Worm (Caenorhabditis elegans) whole organism, late embryonic: ENCODE data around the gene oac-30.

Source experiments
- K09A11.1 ChIP-seq: sonication (generic microtip); optimal IDR thresholded peaks from 2 replicates; lab custom pipeline; 2017; ENCODE audit warnings: antibody characterized with exemption, mild to moderate bottlenecking, missing genetic modification characterization, missing compliant biosample characterization; ENCODE audit not compliant: insufficient read depth
- ahr-1 ChIP-seq: sonication (generic microtip); optimal IDR thresholded peaks from 2 replicates; lab custom pipeline; 2016; ENCODE audit warnings: missing genetic modification characterization, missing compliant biosample characterization
- ama-1 ChIP-seq: fragments of 150-350 bp; optimal IDR thresholded peaks from 2 replicates; lab custom pipeline; 2014
- ceh-2 ChIP-seq: sonication (generic microtip); optimal IDR thresholded peaks from 2 replicates; lab custom pipeline; 2016; ENCODE audit warnings: missing genotype, missing genetic modification characterization, missing compliant biosample characterization
- ceh-30 ChIP-seq: fragments of 150-350 bp; optimal IDR thresholded peaks from 2 replicates; lab custom pipeline; 2014; ENCODE audit warnings: missing biosample characterization, missing genetic modification characterization
- ceh-34 ChIP-seq: sonication (generic microtip); optimal IDR thresholded peaks from 2 replicates; lab custom pipeline; 2016; ENCODE audit warnings: mild to moderate bottlenecking, missing genetic modification characterization, missing compliant biosample characterization
- ceh-48 ChIP-seq: sonication (generic microtip); optimal IDR thresholded peaks from 2 replicates; lab custom pipeline; 2016; ENCODE audit warnings: missing genetic modification characterization, inconsistent platforms, missing compliant biosample characterization
- ceh-6 ChIP-seq: fragments of 200-800 bp; sonication (Bioruptor generic); optimal IDR thresholded peaks from 2 replicates; lab custom pipeline; 2018; ENCODE audit warnings: mild to moderate bottlenecking, missing genetic modification characterization, missing compliant biosample characterization
- che-1 ChIP-seq: sonication (generic microtip); optimal IDR thresholded peaks from 2 replicates; lab custom pipeline; 2016; ENCODE audit warnings: mild to moderate bottlenecking, missing genetic modification characterization, missing compliant biosample characterization
- dve-1 ChIP-seq: sonication (generic microtip); optimal IDR thresholded peaks from 2 replicates; lab custom pipeline; 2017; ENCODE audit warnings: antibody characterized with exemption, mild to moderate bottlenecking, missing genetic modification characterization, missing compliant biosample characterization
- elt-4 ChIP-seq: sonication (generic microtip); optimal IDR thresholded peaks from 2 replicates; lab custom pipeline; 2016; ENCODE audit warnings: missing genetic modification characterization, missing compliant biosample characterization
- eyg-1 ChIP-seq: sonication (generic microtip); optimal IDR thresholded peaks from 2 replicates; lab custom pipeline; 2016; ENCODE audit warnings: missing genotype, missing genetic modification characterization, missing compliant biosample characterization
- fkh-10 ChIP-seq: fragments of 150-350 bp; optimal IDR thresholded peaks from 2 replicates; lab custom pipeline; 2014; ENCODE audit warnings: missing biosample characterization, missing genetic modification reagents, missing genetic modification characterization
- hlh-13 ChIP-seq: fragments of 200-800 bp; sonication (Bioruptor generic); optimal IDR thresholded peaks from 2 replicates; lab custom pipeline; 2018; ENCODE audit warnings: mild to moderate bottlenecking, missing genetic modification characterization, missing compliant biosample characterization
- hlh-30 ChIP-seq: sonication (generic microtip); optimal IDR thresholded peaks from 2 replicates; lab custom pipeline; 2017; ENCODE audit warnings: antibody characterized with exemption, missing genetic modification characterization, missing compliant biosample characterization; ENCODE audit not compliant: insufficient read depth
- hlh-6 ChIP-seq: sonication (generic microtip); optimal IDR thresholded peaks from 2 replicates; lab custom pipeline; 2016; ENCODE audit warnings: missing genotype, missing genetic modification characterization, missing compliant biosample characterization
- lim-6 ChIP-seq: sonication (generic microtip); optimal IDR thresholded peaks from 2 replicates; lab custom pipeline; 2016; ENCODE audit warnings: missing genetic modification characterization, missing compliant biosample characterization
- lin-11 ChIP-seq: fragments of 200-800 bp; sonication (Bioruptor generic); optimal IDR thresholded peaks from 2 replicates; lab custom pipeline; 2018; ENCODE audit warnings: mild to moderate bottlenecking, missing genetic modification characterization, missing compliant biosample characterization
- madf-2 ChIP-seq: sonication (generic microtip); optimal IDR thresholded peaks from 2 replicates; lab custom pipeline; 2017; ENCODE audit warnings: missing genetic modification characterization, missing compliant biosample characterization
- nfya-1 ChIP-seq: sonication (generic microtip); optimal IDR thresholded peaks from 2 replicates; lab custom pipeline; 2017; ENCODE audit warnings: missing genetic modification characterization, mild to moderate bottlenecking, missing compliant biosample characterization, antibody characterized with exemption, moderate library complexity
- npax-4 ChIP-seq: sonication (generic microtip); optimal IDR thresholded peaks from 2 replicates; lab custom pipeline; 2016; ENCODE audit warnings: missing genetic modification characterization, missing compliant biosample characterization
- pat-9 ChIP-seq: fragments of 200-800 bp; sonication (Bioruptor generic); optimal IDR thresholded peaks from 2 replicates; lab custom pipeline; 2018; ENCODE audit warnings: mild to moderate bottlenecking, missing genetic modification characterization, moderate library complexity, missing compliant biosample characterization
- pax-1 ChIP-seq: fragments of 150-350 bp; optimal IDR thresholded peaks from 2 replicates; lab custom pipeline; 2014; ENCODE audit warnings: missing biosample characterization, missing genetic modification characterization
- pha-4 ChIP-seq: fragments of 150-350 bp; optimal IDR thresholded peaks from 2 replicates; lab custom pipeline; 2018; ENCODE audit warnings: missing biosample characterization, missing genetic modification reagents, missing genetic modification characterization
- pqm-1 ChIP-seq: sonication (generic microtip); optimal IDR thresholded peaks from 2 replicates; lab custom pipeline; 2016; ENCODE audit warnings: missing genetic modification characterization, missing compliant biosample characterization
- pros-1 ChIP-seq: fragments of 150-350 bp; optimal IDR thresholded peaks from 2 replicates; lab custom pipeline; 2014; ENCODE audit warnings: missing biosample characterization, missing genetic modification reagents, missing genetic modification characterization
- rnt-1 ChIP-seq: sonication (generic microtip); optimal IDR thresholded peaks from 2 replicates; lab custom pipeline; 2016; ENCODE audit warnings: missing genetic modification characterization, missing compliant biosample characterization
- sdc-2 ChIP-seq: sonication (generic microtip); optimal IDR thresholded peaks from 2 replicates; lab custom pipeline; 2016; ENCODE audit warnings: missing genotype, missing genetic modification characterization, missing compliant biosample characterization
- sox-4 ChIP-seq: sonication (generic microtip); optimal IDR thresholded peaks from 2 replicates; lab custom pipeline; 2017; ENCODE audit warnings: mild to moderate bottlenecking, missing genetic modification characterization, inconsistent platforms, missing compliant biosample characterization
- tbx-2 ChIP-seq: sonication (generic microtip); optimal IDR thresholded peaks from 2 replicates; lab custom pipeline; 2016; ENCODE audit warnings: missing genetic modification characterization, missing compliant biosample characterization
- unc-55 ChIP-seq: sonication (generic microtip); optimal IDR thresholded peaks from 2 replicates; lab custom pipeline; 2017; ENCODE audit warnings: missing biosample characterization, missing genetic modification reagents, missing genetic modification characterization
- unc-86 ChIP-seq: sonication (generic microtip); optimal IDR thresholded peaks from 2 replicates; lab custom pipeline; 2016; ENCODE audit warnings: missing genetic modification characterization, missing compliant biosample characterization
- zip-5 ChIP-seq: sonication (generic microtip); optimal IDR thresholded peaks from 2 replicates; lab custom pipeline; 2016; ENCODE audit warnings: missing genetic modification characterization, missing compliant biosample characterization

oac-30 gene

ce11 chrII:1236479-1236878 is 30.2 kb downstream of the oac-30 start:
- peak; percentile 36 for TF ChIP-seq nfya-1
- TF ChIP-seq ahr-1, result no peak

ce11 chrII:1236003-1236402 is 30.7 kb downstream of the oac-30 start:
- TF ChIP-seq fkh-10 (GFP tag; lab: Kevin White, UChicago) (no peak), sdc-2 (tag; lab: Kevin White, UChicago) (no peak), rnt-1 (tag; lab: Kevin White, UChicago) (no peak), unc-55 (GFP tag; lab: Kevin White, UChicago) (no peak), npax-4 (no peak)

- TF ChIP-seq pax-1 (tag; lab: Kevin White, UChicago), result no peak
- peak; percentile 22 for TF ChIP-seq ama-1 (lab: Kevin White, UChicago)
Measured at ce11 chrII:1234971-1235370, 31.7 kb downstream of the oac-30 start.

- TF ChIP-seq fkh-10 (GFP tag; lab: Kevin White, UChicago) (no peak), K09A11.1 (no peak), hlh-6 (tag; lab: Kevin White, UChicago) (no peak), rnt-1 (tag; lab: Kevin White, UChicago) (no peak), pha-4 (tag; lab: Kevin White, UChicago) (no peak), tbx-2 (tag; lab: Kevin White, UChicago) (no peak), dve-1 (no peak), ceh-30 (tag; lab: Kevin White, UChicago) (no peak), lim-6 (tag; lab: Kevin White, UChicago) (no peak), madf-2 (no peak), ceh-48 (tag; lab: Kevin White, UChicago) (no peak), eyg-1 (tag; lab: Kevin White, UChicago) (no peak), hlh-30 (tag; lab: Kevin White, UChicago) (no peak)
Measured at ce11 chrII:1232967-1233366, 33.7 kb downstream of the oac-30 start.

ce11 chrII:1228943-1229342 is 37.7 kb downstream of the oac-30 start:
- TF ChIP-seq pat-9 (tag; lab: Kevin White, UChicago) (no peak), hlh-6 (tag; lab: Kevin White, UChicago) (peak; percentile 31), zip-5 (tag; lab: Kevin White, UChicago) (no peak)

ce11 chrII:1217269-1217668 is 49.4 kb downstream of the oac-30 start:
- TF ChIP-seq eyg-1 (tag; lab: Kevin White, UChicago), result no peak
- no peak for TF ChIP-seq ceh-34 (tag; lab: Kevin White, UChicago)
- TF ChIP-seq sox-4 (tag; lab: Kevin White, UChicago), result no peak
- TF ChIP-seq sdc-2 (tag; lab: Kevin White, UChicago), result no peak
- no peak for TF ChIP-seq ceh-6
- TF ChIP-seq lin-11, result no peak
- TF ChIP-seq hlh-13, result no peak
- no peak for TF ChIP-seq zip-5 (tag; lab: Kevin White, UChicago)
- TF ChIP-seq ceh-2 (tag; lab: Kevin White, UChicago), result no peak
- no peak for TF ChIP-seq unc-86
- TF ChIP-seq elt-4 (tag; lab: Kevin White, UChicago), result no peak

- no peak for TF ChIP-seq ceh-34 (tag; lab: Kevin White, UChicago)
- no peak for TF ChIP-seq rnt-1 (tag; lab: Kevin White, UChicago)
- no peak for TF ChIP-seq pqm-1 (tag; lab: Kevin White, UChicago)
- no peak for TF ChIP-seq pros-1 (tag; lab: Kevin White, UChicago)
- TF ChIP-seq che-1 (tag; lab: Kevin White, UChicago), result no peak
Measured at ce11 chrII:1214627-1215026, 52.1 kb downstream of the oac-30 start.
